Fruit fly (Drosophila melanogaster): Measurements from ENCODE around the gene CG9471.

Gene CG9471

dm6 chr3R:9777941-9778360 is 6.6 kb upstream of the CG9471 start, which contains the start of gene RpS29 (continued):
- TF ChIP-seq fkh (GFP tag; optimal IDR thresholded peaks at IDR 0.05) (no peak), CG11902 (GFP tag; optimal IDR thresholded peaks at IDR 0.05) (peak; percentile 26), CG4318 (GFP tag; optimal IDR thresholded peaks at IDR 0.05) (no peak), Eip75B (GFP tag; optimal IDR thresholded peaks at IDR 0.05) (peak; percentile 57), fd59A (GFP tag; optimal IDR thresholded peaks at IDR 0.05) (no peak), topi (GFP tag; optimal IDR thresholded peaks at IDR 0.05) (peak; percentile 76), CG6854 (GFP tag; optimal IDR thresholded peaks at IDR 0.05) (peak; percentile 74), CG10631 (GFP tag; optimal IDR thresholded peaks at IDR 0.05) (peak; percentile 36), Eip78C (GFP tag) (peak; percentile 79), esn (GFP tag; optimal IDR thresholded peaks at IDR 0.05) (peak; percentile 77), Smox (GFP tag; optimal IDR thresholded peaks at IDR 0.05) (no peak), CG1621 (tag; optimal IDR thresholded peaks at IDR 0.05) (peak; percentile 72), CG6792 (GFP tag; optimal IDR thresholded peaks at IDR 0.05) (peak; percentile 38), Lpt (GFP tag; optimal IDR thresholded peaks at IDR 0.05) (no peak), pdm3 (GFP tag; optimal IDR thresholded peaks at IDR 0.05) (peak; percentile 55)

DNA sequence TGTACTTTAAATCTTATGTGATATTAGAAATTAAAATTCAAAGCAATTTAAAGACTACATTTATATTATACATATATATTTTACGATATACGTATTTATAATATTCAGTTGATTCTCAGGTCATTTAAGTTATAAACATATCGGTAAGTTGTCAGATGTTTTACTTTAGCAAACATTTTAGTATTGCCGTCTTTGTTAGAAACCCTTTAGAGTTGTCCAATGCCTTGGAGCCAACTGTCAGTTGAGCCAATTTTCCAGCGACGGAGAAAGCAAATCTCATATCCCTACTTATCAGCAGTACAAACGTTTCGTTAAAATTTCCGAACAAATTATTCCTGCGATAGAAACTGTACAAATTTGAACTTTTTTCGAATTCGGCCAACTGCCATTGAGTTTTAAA is 3.5 kb upstream of the CG9471 start, which contains the start of gene topi:
topi (plus strand) TSS at position 301 of the 400 bp plus-strand sequence.
- TF ChIP-seq esn (GFP tag; optimal IDR thresholded peaks at IDR 0.05) (no peak), CG9139 (GFP tag; optimal IDR thresholded peaks at IDR 0.05) (no peak), Blimp-1 (GFP tag; optimal IDR thresholded peaks at IDR 0.05) (no peak), Eip75B (GFP tag; optimal IDR thresholded peaks at IDR 0.05) (no peak), CG11294 (GFP tag; IDR thresholded peaks at IDR 0.05) (no peak), salr (GFP tag; optimal IDR thresholded peaks at IDR 0.05) (no peak), pdm3 (GFP tag; optimal IDR thresholded peaks at IDR 0.05) (no peak), Sox102F (GFP tag; optimal IDR thresholded peaks at IDR 0.05) (no peak), fd59A (GFP tag; optimal IDR thresholded peaks at IDR 0.05) (no peak), achi (GFP tag; optimal IDR thresholded peaks at IDR 0.05) (no peak), vri (GFP tag; optimal IDR thresholded peaks at IDR 0.05) (no peak), CG10669 (GFP tag; optimal IDR thresholded peaks at IDR 0.05) (no peak)

DNA sequence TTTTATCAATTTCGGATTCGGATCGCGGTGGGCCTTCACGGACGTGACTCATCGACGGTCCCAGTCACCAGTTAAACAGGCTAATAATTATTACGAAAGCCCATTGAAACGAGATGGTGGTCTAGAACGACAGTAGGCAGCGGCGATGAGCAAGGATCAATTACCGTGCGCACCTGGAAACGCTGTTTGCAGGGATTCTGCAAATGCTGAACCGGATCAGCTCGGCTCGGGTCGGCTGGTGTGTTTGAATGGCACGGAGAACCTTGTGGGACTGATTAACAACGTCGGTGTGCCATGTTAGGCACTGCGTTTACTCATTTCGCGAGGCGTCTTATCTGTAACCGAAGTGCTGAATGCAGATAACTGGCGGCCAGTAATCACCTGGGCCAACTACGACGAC is 2.8 kb upstream of the CG9471 start, which contains the start of gene Whamy:
Whamy (minus strand) TSS at position 273 of the 400 bp plus-strand sequence.
- no peak for TF ChIP-seq CG7368 (GFP tag; optimal IDR thresholded peaks at IDR 0.05)
- no peak for TF ChIP-seq acj6 (GFP tag; optimal IDR thresholded peaks at IDR 0.05)
- no peak for TF ChIP-seq CG9139 (GFP tag; optimal IDR thresholded peaks at IDR 0.05)
- TF ChIP-seq CG6808 (GFP tag; optimal IDR thresholded peaks at IDR 0.05): no peak
- no peak for TF ChIP-seq Eip75B (GFP tag; optimal IDR thresholded peaks at IDR 0.05)
- TF ChIP-seq fkh (GFP tag; optimal IDR thresholded peaks at IDR 0.05): no peak
- TF ChIP-seq ss (GFP tag; optimal IDR thresholded peaks at IDR 0.05): peak in 1 of 2 experiments; percentile 8
- TF ChIP-seq Eip78C (GFP tag): peak; percentile 26
- TF ChIP-seq svp (GFP tag): peak; percentile 72
- TF ChIP-seq spab (GFP tag; optimal IDR thresholded peaks at IDR 0.05): no peak
- TF ChIP-seq fd59A (GFP tag; optimal IDR thresholded peaks at IDR 0.05): no peak
- no peak for TF ChIP-seq CG11762 (GFP tag; optimal IDR thresholded peaks at IDR 0.05; ENCODE audit: insufficient read depth)
- no peak for TF ChIP-seq fd85E (GFP tag; optimal IDR thresholded peaks at IDR 0.05)
- no peak for TF ChIP-seq Eip93F (GFP tag; optimal IDR thresholded peaks at IDR 0.05)
- no peak for TF ChIP-seq CG6163 (GFP tag; IDR thresholded peaks at IDR 0.05)
- no peak for TF ChIP-seq Gug (GFP tag; IDR thresholded peaks at IDR 0.05)
- TF ChIP-seq topi (GFP tag; optimal IDR thresholded peaks at IDR 0.05): peak; percentile 13
- TF ChIP-seq CG6854 (GFP tag; optimal IDR thresholded peaks at IDR 0.05): no peak
- peak; percentile 12 for TF ChIP-seq CG16779 (tag; optimal IDR thresholded peaks at IDR 0.05)
- no peak for TF ChIP-seq eg (GFP tag; IDR thresholded peaks at IDR 0.05)
- TF ChIP-seq vri (GFP tag; optimal IDR thresholded peaks at IDR 0.05): peak; percentile 88

All from whole organism, prepupa.